Worm (Caenorhabditis elegans): ENCODE results near the gene cyp-13A11.

ce11 chrIII:12990997-12991396 lies 29.8 kb upstream of the cyp-13A11 start, which contains the start of gene ZK1010.12:
- TF ChIP-seq W03F9.2 (tag; optimal IDR thresholded peaks at IDR 0.05) (no peak), dao-5 (tag; optimal IDR thresholded peaks at IDR 0.05) (no peak), him-1 (tag; optimal IDR thresholded peaks at IDR 0.05) (no peak)
